Worm (Caenorhabditis elegans): ENCODE results near the gene grl-21.

grl-21 gene

ce11 chrIV:10757616-10758193, 20.4 kb downstream of the grl-21 start, which contains the start of the genes T25B9.4 and T25B9.6:
T25B9.4 (minus strand) TSS chrIV:10757716.
T25B9.6 (plus strand) TSS chrIV:10758143.
- TF ChIP-seq Y116A8C.19 (tag; optimal IDR thresholded peaks at IDR 0.05; ENCODE audit: borderline replicate concordance) (no peak), alr-1 (tag; optimal IDR thresholded peaks at IDR 0.05; ENCODE audit: borderline replicate concordance) (no peak), mab-9 (GFP tag; IDR thresholded peaks at IDR 0.05) (no peak), zip-4 (GFP tag; optimal IDR thresholded peaks at IDR 0.05) (no peak), nhr-28 (tag; optimal IDR thresholded peaks at IDR 0.05) (no peak), sup-37 (GFP tag; optimal IDR thresholded peaks at IDR 0.05) (no peak), fkh-4 (tag; optimal IDR thresholded peaks at IDR 0.05; ENCODE audit: borderline replicate concordance) (no peak)

ce11 chrIV:10761344-10761743, 24.1 kb downstream of the grl-21 start, which contains the start of gene ugt-54:
ugt-54 (plus strand) TSS chrIV:10761698.
- TF ChIP-seq nhr-28 (tag; optimal IDR thresholded peaks at IDR 0.05): no peak
- peak in 1 of 2 experiments; percentile 0 for TF ChIP-seq lin-35 (GFP tag; optimal IDR thresholded peaks at IDR 0.05)
- TF ChIP-seq elt-2 (tag; optimal IDR thresholded peaks at IDR 0.05): peak; percentile 46
- peak; percentile 15 for TF ChIP-seq nhr-90 (tag; optimal IDR thresholded peaks at IDR 0.05; ENCODE audit: poor library complexity)

- TF ChIP-seq ceh-90 (tag; optimal IDR thresholded peaks at IDR 0.05): no peak
- TF ChIP-seq tlp-1 (tag; optimal IDR thresholded peaks at IDR 0.05): no peak
- TF ChIP-seq efl-1 (optimal IDR thresholded peaks at IDR 0.05): no peak
- TF ChIP-seq efl-1 (GFP tag; optimal IDR thresholded peaks at IDR 0.05 in 1 of 2): no peak
- no peak for TF ChIP-seq mef-2 (tag; optimal IDR thresholded peaks at IDR 0.05)
- TF ChIP-seq unc-30 (tag; optimal IDR thresholded peaks at IDR 0.05): no peak
- no peak for TF ChIP-seq aly-2 (tag; optimal IDR thresholded peaks at IDR 0.05)
- TF ChIP-seq jun-1 (tag; optimal IDR thresholded peaks at IDR 0.05): no peak
- TF ChIP-seq dsc-1 (tag; optimal IDR thresholded peaks at IDR 0.05): no peak
- TF ChIP-seq hlh-4 (tag; optimal IDR thresholded peaks at IDR 0.05): no peak
- TF ChIP-seq nhr-76 (tag; optimal IDR thresholded peaks at IDR 0.05): no peak
Measured at ce11 chrIV:10764206-10764605, 26.9 kb downstream of the grl-21 start, which contains the start of gene T25B9.11. T25B9.11 (plus strand) TSS chrIV:10764506.

- TF ChIP-seq fos-1 (tag; optimal IDR thresholded peaks at IDR 0.05) (no peak), swsn-7 (tag; optimal IDR thresholded peaks at IDR 0.05) (no peak), dsc-1 (tag; optimal IDR thresholded peaks at IDR 0.05) (no peak), egl-27 (tag; optimal IDR thresholded peaks at IDR 0.05) (no peak), nhr-76 (tag; optimal IDR thresholded peaks at IDR 0.05) (no peak), fkh-4 (tag; optimal IDR thresholded peaks at IDR 0.05; ENCODE audit: borderline replicate concordance) (no peak), lin-13 (GFP tag; optimal IDR thresholded peaks at IDR 0.05) (no peak), sup-37 (GFP tag; optimal IDR thresholded peaks at IDR 0.05) (no peak), C16A3.4 (tag; optimal IDR thresholded peaks at IDR 0.05) (no peak), nhr-90 (tag; optimal IDR thresholded peaks at IDR 0.05; ENCODE audit: poor library complexity) (no peak), pax-3 (tag; optimal IDR thresholded peaks at IDR 0.05) (no peak), lin-39 (tag; optimal IDR thresholded peaks at IDR 0.05) (no peak), egl-13 (tag; optimal IDR thresholded peaks at IDR 0.05) (no peak), unc-62 (GFP tag; optimal IDR thresholded peaks at IDR 0.05) (no peak), blmp-1 (tag; optimal IDR thresholded peaks at IDR 0.05) (no peak), elt-2 (tag; optimal IDR thresholded peaks at IDR 0.05) (no peak), hlh-4 (tag; optimal IDR thresholded peaks at IDR 0.05) (no peak), ets-5 (GFP tag; IDR thresholded peaks at IDR 0.05) (no peak)
Measured at ce11 chrIV:10765053-10765452, 27.8 kb downstream of the grl-21 start, which contains the start of gene T25B9.12. T25B9.12 (plus strand) TSS chrIV:10765353.

ce11 chrIV:10766071-10766470, 28.8 kb downstream of the grl-21 start:
- TF ChIP-seq efl-1 (optimal IDR thresholded peaks at IDR 0.05) (no peak), efl-1 (GFP tag; optimal IDR thresholded peaks at IDR 0.05 in 1 of 2) (peak in 1 of 2 experiments; percentile 4), nhr-71 (tag; optimal IDR thresholded peaks at IDR 0.05) (no peak), fkh-10 (GFP tag; optimal IDR thresholded peaks at IDR 0.05) (no peak), unc-30 (tag; optimal IDR thresholded peaks at IDR 0.05) (no peak), pag-3 (tag; optimal IDR thresholded peaks at IDR 0.05; ENCODE audit: borderline replicate concordance, insufficient read depth) (no peak), nhr-77 (tag; optimal IDR thresholded peaks at IDR 0.05) (no peak), pax-3 (tag; optimal IDR thresholded peaks at IDR 0.05) (no peak)

Data from whole organism, L1 larva.